Fruit fly (Drosophila melanogaster) whole organism, embryonic: Measurements from ENCODE around the gene CG3902.
A peak's percentile ranks its signal among the peaks of the same experiment; 100 is the strongest.

Source experiments
- Blimp-1 ChIP-seq: fragments of 200-800 bp; sonication (Bioruptor generic); optimal IDR thresholded peaks from 3 replicates; lab custom pipeline; 2018; ENCODE audit warnings: missing biosample characterization, missing genetic modification characterization, mild to moderate bottlenecking, moderate library complexity, missing genetic modification reagents
- CG10267 ChIP-seq: fragments of 200-800 bp; sonication (Bioruptor generic); optimal IDR thresholded peaks from 2 replicates; lab custom pipeline; 2018; ENCODE audit warnings: missing biosample characterization, mild to moderate bottlenecking, missing genetic modification characterization, moderate library complexity
- CG10565 ChIP-seq: fragments of 200-800 bp; sonication (Bioruptor generic); optimal IDR thresholded peaks from 3 replicates; lab custom pipeline; 2016; ENCODE audit warnings: missing biosample characterization, mild to moderate bottlenecking, missing genetic modification characterization
- CG11456 ChIP-seq: fragments of 200-800 bp; sonication (Bioruptor generic); IDR thresholded peaks from 3 replicates; pipeline ENCODE4 v1.3.6; 2022; ENCODE audit warnings: missing biosample characterization, missing genetic modification characterization
- CG14050 ChIP-seq: fragments of 200-800 bp; sonication (Bioruptor generic); IDR thresholded peaks from 3 replicates; pipeline ENCODE4 v1.3.6; 2022; ENCODE audit warnings: missing biosample characterization, missing genetic modification characterization
- CG14710 ChIP-seq: fragments of 200-800 bp; sonication (Bioruptor generic); optimal IDR thresholded peaks from 3 replicates; lab custom pipeline; 2019; ENCODE audit warnings: missing biosample characterization, mild to moderate bottlenecking, missing genetic modification characterization, moderate library complexity
- CG14860 ChIP-seq: fragments of 200-800 bp; sonication (Bioruptor generic); IDR thresholded peaks from 3 replicates; pipeline ENCODE4 v1.3.6; 2022; ENCODE audit warnings: missing biosample characterization, missing genetic modification characterization; ENCODE audit not compliant: partially characterized antibody
- CG15601 ChIP-seq: fragments of 200-800 bp; sonication (Bioruptor generic); optimal IDR thresholded peaks from 3 replicates; lab custom pipeline; 2019; ENCODE audit warnings: missing biosample characterization, mild to moderate bottlenecking, missing genetic modification characterization, moderate library complexity
- CG16863 ChIP-seq: fragments of 200-800 bp; sonication (Bioruptor generic); optimal IDR thresholded peaks from 3 replicates; lab custom pipeline; 2016; ENCODE audit warnings: missing biosample characterization, missing genetic modification characterization
- CG31441 ChIP-seq: fragments of 200-800 bp; sonication (Bioruptor generic); IDR thresholded peaks from 2 replicates; pipeline ENCODE4 v1.3.6; 2022; ENCODE audit warnings: missing biosample characterization, missing genetic modification characterization
- CG3726 ChIP-seq: fragments of 200-800 bp; sonication (Bioruptor generic); IDR thresholded peaks from 3 replicates; pipeline ENCODE4, ENCODE4 v1.3.6; 2022; ENCODE audit warnings: missing biosample characterization, missing genetic modification characterization
- CG4282 ChIP-seq: fragments of 200-800 bp; sonication (Bioruptor generic); optimal IDR thresholded peaks from 2 replicates; lab custom pipeline; 2016; ENCODE audit warnings: missing biosample characterization, missing genetic modification characterization
- CG4404 ChIP-seq: fragments of 200-800 bp; sonication (Bioruptor generic); IDR thresholded peaks from 2 replicates; pipeline ENCODE4 v1.3.6; 2022; ENCODE audit warnings: missing biosample characterization, missing genetic modification characterization
- CG4424 ChIP-seq: fragments of 200-800 bp; sonication (Bioruptor generic); optimal IDR thresholded peaks from 3 replicates; lab custom pipeline; 2016; ENCODE audit warnings: missing biosample characterization, missing genetic modification characterization
- CG7745 ChIP-seq: fragments of 200-800 bp; sonication (Bioruptor generic); optimal IDR thresholded peaks from 2 replicates; lab custom pipeline; 2018; ENCODE audit warnings: missing biosample characterization, mild to moderate bottlenecking, missing genetic modification characterization, moderate library complexity
- CHES-1-like ChIP-seq: fragments of 200-800 bp; sonication (Bioruptor generic); optimal IDR thresholded peaks from 2 replicates; lab custom pipeline; 2016; ENCODE audit warnings: missing biosample characterization, missing genetic modification characterization
- Dbx ChIP-seq: fragments of 200-800 bp; sonication (Bioruptor generic); IDR thresholded peaks from 3 replicates; pipeline ENCODE4 v1.3.6; 2022; ENCODE audit warnings: missing biosample characterization, missing genetic modification characterization
- Dp ChIP-seq: fragments of 200-800 bp; sonication (Bioruptor generic); optimal IDR thresholded peaks from 2 replicates; lab custom pipeline; 2018; ENCODE audit warnings: missing biosample characterization, mild to moderate bottlenecking, missing genetic modification characterization, moderate library complexity
- Ets65A ChIP-seq: fragments of 200-800 bp; sonication (Bioruptor generic); peaks from one replicate; lab custom pipeline; 2016; ENCODE audit warnings: missing biosample characterization, missing genetic modification characterization
- HHEX ChIP-seq: fragments of 200-800 bp; sonication (Bioruptor generic); optimal IDR thresholded peaks from 3 replicates; lab custom pipeline; 2017; ENCODE audit warnings: missing biosample characterization, mild to moderate bottlenecking, missing genetic modification characterization, missing genetic modification reagents
- Hr78 ChIP-seq, 2 experiments: fragments of 200-800 bp in 1 of 2; fragments of >200 bp in 1 of 2; sonication (Bioruptor generic) in 1 of 2; optimal IDR thresholded peaks; 2 replicates each; lab custom pipeline; 2017 to 2019; ENCODE audit warnings: missing biosample characterization in 2 of 2, missing genetic modification characterization in 2 of 2, mild to moderate bottlenecking in 1 of 2, moderate library complexity in 1 of 2
- Mad ChIP-seq: fragments of 200-800 bp; sonication (Bioruptor generic); optimal IDR thresholded peaks from 2 replicates; lab custom pipeline; 2016; ENCODE audit warnings: missing biosample characterization, missing genetic modification characterization
- Meics ChIP-seq: fragments of 200-800 bp; sonication (Bioruptor generic); optimal IDR thresholded peaks from 2 replicates; lab custom pipeline; 2017; ENCODE audit warnings: missing biosample characterization, mild to moderate bottlenecking, missing genetic modification characterization
- Myb ChIP-seq: fragments of 200-800 bp; sonication (Bioruptor generic); optimal IDR thresholded peaks from 2 replicates; lab custom pipeline; 2016; ENCODE audit warnings: missing biosample characterization, missing genetic modification characterization
- Neu2 ChIP-seq: fragments of 200-800 bp; sonication (Bioruptor generic); optimal IDR thresholded peaks from 3 replicates; lab custom pipeline; 2016; ENCODE audit warnings: missing biosample characterization, missing genetic modification characterization, borderline replicate concordance
- NfI ChIP-seq: fragments of 200-800 bp; sonication (Bioruptor generic); optimal IDR thresholded peaks from 3 replicates; lab custom pipeline; 2018; ENCODE audit warnings: missing biosample characterization, mild to moderate bottlenecking, missing genetic modification characterization, moderate library complexity
- Sry-δ ChIP-seq: fragments of 200-800 bp; sonication (Bioruptor generic); optimal IDR thresholded peaks from 2 replicates; lab custom pipeline; 2016; ENCODE audit warnings: missing biosample characterization, missing genetic modification characterization
- Ssrp ChIP-seq: fragments of 200-800 bp; sonication (Bioruptor generic); optimal IDR thresholded peaks from 2 replicates; lab custom pipeline; 2018; ENCODE audit warnings: missing biosample characterization, mild to moderate bottlenecking, missing genetic modification characterization, moderate library complexity
- Taf1 ChIP-seq: fragments of 200-800 bp; sonication (Bioruptor generic); IDR thresholded peaks from 2 replicates; pipeline ENCODE4 v1.3.6; 2022; ENCODE audit warnings: missing biosample characterization, missing genetic modification characterization
- al ChIP-seq: fragments of 200-800 bp; sonication (Bioruptor generic); IDR thresholded peaks from 2 replicates; pipeline ENCODE4 v1.3.6; 2022; ENCODE audit warnings: missing biosample characterization, missing genetic modification characterization
- ase ChIP-seq: fragments of 200-800 bp; sonication (Bioruptor generic); IDR thresholded peaks from 3 replicates; pipeline ENCODE4 v1.3.6; 2022; ENCODE audit warnings: missing biosample characterization, missing genetic modification characterization
- bcd ChIP-seq: fragments of 200-800 bp; sonication (Bioruptor generic); optimal IDR thresholded peaks from 2 replicates; lab custom pipeline; 2017; ENCODE audit warnings: missing biosample characterization, mild to moderate bottlenecking, missing genetic modification characterization
- chm ChIP-seq: fragments of 200-800 bp; sonication (Bioruptor generic); IDR thresholded peaks from 2 replicates; pipeline ENCODE4 v1.3.6; 2022; ENCODE audit warnings: missing biosample characterization, missing genetic modification characterization
- chn ChIP-seq: fragments of 200-800 bp; sonication (Bioruptor generic); optimal IDR thresholded peaks from 2 replicates; lab custom pipeline; 2016; ENCODE audit warnings: missing biosample characterization, missing genetic modification characterization
- en ChIP-seq: fragments of 200-800 bp; sonication (Bioruptor generic); optimal IDR thresholded peaks from 2 replicates; lab custom pipeline; 2016; ENCODE audit warnings: missing biosample characterization, missing genetic modification characterization
- fru ChIP-seq: fragments of >200 bp; optimal IDR thresholded peaks from 2 replicates; lab custom pipeline; 2017
- ftz-f1 ChIP-seq: fragments of 200-800 bp; sonication (Bioruptor generic); optimal IDR thresholded peaks from 2 replicates; lab custom pipeline; 2016; ENCODE audit warnings: missing biosample characterization, missing genetic modification characterization
- gfzf ChIP-seq: fragments of 200-800 bp; sonication (Bioruptor generic); optimal IDR thresholded peaks from 2 replicates; lab custom pipeline; 2016; ENCODE audit warnings: missing biosample characterization, mild to moderate bottlenecking, missing genetic modification characterization, moderate library complexity
- hth ChIP-seq: fragments of >200 bp; optimal IDR thresholded peaks from 2 replicates; lab custom pipeline; 2017; ENCODE audit warnings: inconsistent platforms
- mirr ChIP-seq: fragments of 200-800 bp; sonication (Bioruptor generic); optimal IDR thresholded peaks from 3 replicates; lab custom pipeline; 2018; ENCODE audit warnings: missing biosample characterization, mild to moderate bottlenecking, missing genetic modification characterization
- oc ChIP-seq: fragments of 200-800 bp; sonication (Bioruptor generic); optimal IDR thresholded peaks from 2 replicates; lab custom pipeline; 2018; ENCODE audit warnings: missing biosample characterization, mild to moderate bottlenecking, missing genetic modification characterization, moderate library complexity
- odd ChIP-seq: fragments of 200-800 bp; sonication (Bioruptor generic); optimal IDR thresholded peaks from 2 replicates; lab custom pipeline; 2017; ENCODE audit warnings: missing biosample characterization, mild to moderate bottlenecking, missing genetic modification characterization
- onecut ChIP-seq: fragments of 200-800 bp; sonication (Bioruptor generic); IDR thresholded peaks from 2 replicates; pipeline ENCODE4 v1.3.6; 2022; ENCODE audit warnings: missing biosample characterization, missing genetic modification characterization
- org-1 ChIP-seq: fragments of 200-800 bp; sonication (Bioruptor generic); optimal IDR thresholded peaks from 2 replicates; lab custom pipeline; 2017; ENCODE audit warnings: missing biosample characterization, missing genetic modification characterization
- ranshi ChIP-seq: fragments of 200-800 bp; sonication (Bioruptor generic); IDR thresholded peaks from 2 replicates; pipeline ENCODE4 v1.3.6; 2022; ENCODE audit warnings: missing biosample characterization, missing genetic modification characterization
- run ChIP-seq: fragments of 200-800 bp; sonication (Bioruptor generic); optimal IDR thresholded peaks from 3 replicates; lab custom pipeline; 2018; ENCODE audit warnings: missing biosample characterization, mild to moderate bottlenecking, missing genetic modification characterization
- sob ChIP-seq: fragments of 200-800 bp; sonication (Bioruptor generic); IDR thresholded peaks from 2 replicates; pipeline ENCODE4 v1.3.6; 2022; ENCODE audit warnings: missing biosample characterization, missing genetic modification characterization
- ssp ChIP-seq: fragments of 200-800 bp; sonication (Bioruptor generic); IDR thresholded peaks from 2 replicates; pipeline ENCODE4 v1.3.6; 2022; ENCODE audit warnings: missing biosample characterization, missing genetic modification characterization
- usp ChIP-seq: fragments of >200 bp; optimal IDR thresholded peaks from 2 replicates; lab custom pipeline; 2017; ENCODE audit warnings: missing biosample characterization, missing genetic modification characterization
- zen ChIP-seq: fragments of 200-800 bp; sonication (Bioruptor generic); optimal IDR thresholded peaks from 3 replicates; lab custom pipeline; 2018; ENCODE audit warnings: missing biosample characterization, mild to moderate bottlenecking, missing genetic modification characterization, moderate library complexity
- zfh2 ChIP-seq: fragments of 200-800 bp; sonication (Bioruptor generic); optimal IDR thresholded peaks from 2 replicates; lab custom pipeline; 2016; ENCODE audit warnings: missing biosample characterization, missing genetic modification characterization

Gene CG3902

dm6 chr3L:18898770-18899278 lies 731 bp upstream of the CG3902 start, which contains the start of gene RpL26 (continued):
- TF ChIP-seq en (peak; percentile 54), hth (lab: Kevin White, UChicago) (no peak), CG14050 (GFP tag; lab: Robert Waterston, UW) (peak; percentile 32; the same call in 2 of the 3 replicates), odd (GFP tag; lab: Kevin White, UChicago) (peak; percentile 60), ssp (GFP tag; lab: Robert Waterston, UW) (peak; percentile 68), ase (GFP tag; lab: Robert Waterston, UW) (peak; percentile 54; the same call in 1 of the 3 replicates), gfzf (GFP tag; lab: Kevin White, UChicago) (peak; percentile 40), ftz-f1 (GFP tag; lab: Kevin White, UChicago) (no peak), org-1 (GFP tag; lab: Kevin White, UChicago) (peak; percentile 36), Taf1 (GFP tag; lab: Robert Waterston, UW) (0 out of 2 replicates have a peak, but pooled peaks have one; percentile 68), CG4282 (GFP tag; lab: Kevin White, UChicago) (peak; percentile 70), Ssrp (peak; percentile 64), chn (GFP tag; lab: Kevin White, UChicago) (peak; percentile 84), fru (lab: Kevin White, UChicago) (no peak), sob (GFP tag; lab: Robert Waterston, UW) (peak; percentile 81), al (GFP tag; lab: Robert Waterston, UW) (peak; percentile 78), CG14860 (GFP tag; lab: Robert Waterston, UW) (peak; percentile 98), CG15601 (tag; lab: Kevin White, UChicago) (peak; percentile 77), Neu2 (no peak), CG16863 (GFP tag; lab: Kevin White, UChicago) (peak; percentile 56), Hr78 (GFP tag; optimal IDR thresholded peaks at IDR 0.05; lab: Kevin White, UChicago) (no peak), CG3726 (GFP tag; lab: Robert Waterston, UW) (0 out of 3 replicates have a peak, but pooled peaks have one; percentile 5), usp (GFP tag; lab: Kevin White, UChicago) (no peak), CG4424 (GFP tag; lab: Kevin White, UChicago) (peak; percentile 58), CG14710 (tag; lab: Kevin White, UChicago) (peak; percentile 87), Mad (GFP tag; lab: Kevin White, UChicago) (peak; percentile 62), NfI (peak; percentile 84), CG10267 (peak; percentile 93), Sry-δ (GFP tag; lab: Kevin White, UChicago) (peak; percentile 99), HHEX (peak; percentile 53), onecut (GFP tag; lab: Robert Waterston, UW) (no peak), zfh2 (GFP tag; lab: Kevin White, UChicago) (peak; percentile 85), Dbx (GFP tag; lab: Robert Waterston, UW) (peak; percentile 88), chm (no peak), Meics (GFP tag; lab: Kevin White, UChicago) (peak; percentile 68), Ets65A (GFP tag; lab: Kevin White, UChicago) (peak; percentile 98), oc (tag; lab: Kevin White, UChicago) (no peak), bcd (GFP tag; lab: Kevin White, UChicago) (peak; percentile 75), CHES-1-like (peak; percentile 82), mirr (GFP tag; lab: Kevin White, UChicago) (no peak), CG31441 (GFP tag; lab: Robert Waterston, UW) (peak; percentile 62), run (tag; lab: Kevin White, UChicago) (no peak), Dp (GFP tag; lab: Kevin White, UChicago) (peak; percentile 34), ranshi (GFP tag; lab: Robert Waterston, UW) (0 out of 2 replicates have a peak, but pooled peaks have one; percentile 61), Blimp-1 (GFP tag; lab: Kevin White, UChicago) (no peak), CG11456 (GFP tag; lab: Robert Waterston, UW) (no peak), CG4404 (peak; percentile 83), CG7745 (tag; lab: Kevin White, UChicago) (no peak), zen (tag; lab: Kevin White, UChicago) (peak; percentile 43), Myb (peak; percentile 96), CG10565 (no peak)
